Fruit fly (Drosophila melanogaster) Kc167 (cell line): ENCODE data around the gene Alp9.

Experiments
- Myc ChIP-seq: fragments of >200 bp; optimal IDR thresholded peaks from 2 replicates; lab custom pipeline; 2017; ENCODE audit warnings: missing external identifiers
- Sin3A ChIP-seq: fragments of >200 bp; optimal IDR thresholded peaks from 2 replicates; lab custom pipeline; 2018; ENCODE audit warnings: missing external identifiers
- h ChIP-seq: fragments of >200 bp; optimal IDR thresholded peaks from 3 replicates; lab custom pipeline; 2018; ENCODE audit warnings: missing external identifiers
- insv ChIP-seq: fragments of >200 bp; optimal IDR thresholded peaks from 3 replicates; lab custom pipeline; 2018; ENCODE audit warnings: missing external identifiers
- psq ChIP-seq: fragments of >200 bp; optimal IDR thresholded peaks from 2 replicates; lab custom pipeline; 2017; ENCODE audit warnings: missing external identifiers
- ttk ChIP-seq: sonication (Bioruptor generic); optimal IDR thresholded peaks from 2 replicates; lab custom pipeline; 2017; ENCODE audit warnings: missing external identifiers

DNA sequence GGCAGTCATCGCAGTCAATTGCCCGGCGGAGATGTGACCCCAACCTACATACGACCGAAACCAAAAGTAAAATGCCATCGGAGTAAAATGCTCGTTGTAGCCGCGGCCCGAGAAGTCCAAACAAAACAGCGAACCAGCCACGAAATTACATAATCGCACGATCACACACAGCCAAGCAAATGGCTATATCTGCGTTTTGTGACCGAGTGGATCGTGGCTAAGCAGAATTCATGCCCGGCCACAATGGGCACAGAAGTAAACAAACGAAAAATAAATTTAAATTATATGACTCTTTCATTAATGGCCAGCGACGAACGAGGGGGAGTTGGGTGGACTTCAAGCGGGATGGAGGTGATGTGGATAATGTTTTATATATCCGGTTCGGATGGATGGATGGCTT, 25.6 kb upstream of the Alp9 start:
- TF ChIP-seq insv (lab: Kevin White, UChicago) (no peak), Myc (lab: Kevin White, UChicago) (no peak), psq (lab: Kevin White, UChicago) (no peak), Sin3A (lab: Kevin White, UChicago) (no peak), ttk (lab: Kevin White, UChicago) (no peak), h (lab: Kevin White, UChicago) (no peak)
